Worm (Caenorhabditis elegans): Measurements from ENCODE around the gene pxf-1.

DNA sequence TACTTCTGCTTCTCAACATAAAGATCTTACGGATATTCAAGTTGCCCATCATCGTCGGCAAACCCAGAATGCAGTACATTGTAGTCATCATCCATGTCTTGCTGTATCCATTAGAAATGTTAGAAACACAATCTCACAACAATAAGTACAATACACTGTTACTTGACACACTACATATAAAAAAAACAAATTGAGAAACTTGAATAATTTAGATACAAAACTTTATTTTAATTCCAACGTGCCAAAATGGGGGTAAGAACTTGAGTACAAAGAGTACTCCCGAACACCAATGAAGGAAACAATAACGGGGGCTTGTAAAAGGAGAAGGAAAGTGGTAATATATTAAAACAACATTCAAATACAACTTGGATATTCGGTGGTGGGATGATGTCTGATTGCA lies 47.6 kb downstream of the pxf-1 start, which contains the start of gene ctf-18:
- TF ChIP-seq nhr-10 (tag; optimal IDR thresholded peaks at IDR 0.05) = no peak
- no peak for TF ChIP-seq unc-62 (GFP tag; optimal IDR thresholded peaks at IDR 0.05)
- no peak for TF ChIP-seq mab-5 (tag; optimal IDR thresholded peaks at IDR 0.05)
- TF ChIP-seq elt-3 (tag; optimal IDR thresholded peaks at IDR 0.05) = no peak
- no peak for TF ChIP-seq nhr-237 (tag; optimal IDR thresholded peaks at IDR 0.05)
- TF ChIP-seq unc-39 (tag; optimal IDR thresholded peaks at IDR 0.05) = no peak
- TF ChIP-seq nhr-11 (tag; optimal IDR thresholded peaks at IDR 0.05) = no peak
- no peak for TF ChIP-seq zag-1 (tag; optimal IDR thresholded peaks at IDR 0.05)
- TF ChIP-seq ama-1 (optimal IDR thresholded peaks at IDR 0.05) = no peak
- TF ChIP-seq lin-13 (GFP tag; optimal IDR thresholded peaks at IDR 0.05) = no peak
- TF ChIP-seq nhr-23 (tag; optimal IDR thresholded peaks at IDR 0.05) = no peak
- no peak for TF ChIP-seq nhr-129 (tag; optimal IDR thresholded peaks at IDR 0.05)
- no peak for TF ChIP-seq egl-27 (tag; optimal IDR thresholded peaks at IDR 0.05)
